Fruit fly (Drosophila melanogaster): ENCODE data around the gene eIF3e.

The eIF3e gene

DNA sequence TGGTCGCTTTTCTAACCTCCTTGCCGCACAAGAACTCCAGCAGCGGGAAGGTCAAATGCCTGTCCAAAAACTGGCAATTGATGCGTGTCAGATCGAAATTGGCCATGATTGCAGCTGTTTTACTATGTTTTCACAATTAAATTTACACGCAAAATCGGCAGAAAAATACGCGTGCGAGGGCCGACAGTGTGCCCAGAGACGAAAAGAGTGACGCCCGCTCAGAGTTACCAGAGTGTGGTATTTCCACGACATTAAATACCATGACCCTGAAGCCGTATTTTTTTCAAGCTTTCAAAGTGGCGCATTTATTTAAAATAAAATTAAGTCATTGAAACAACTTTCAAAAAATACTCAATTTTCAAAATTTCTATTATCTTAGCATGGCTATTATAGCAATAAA, at the start of gene eIF3e:
Gene eIF3e (minus strand): TSS at position 214 of the 400 bp plus-strand sequence.
- TF ChIP-seq Abd-B (GFP tag; optimal IDR thresholded peaks at IDR 0.05) (no peak), h (GFP tag; optimal IDR thresholded peaks at IDR 0.05) (no peak), Myc (optimal IDR thresholded peaks at IDR 0.05) (no peak), N (GFP tag; optimal IDR thresholded peaks at IDR 0.05) (no peak), Dfd (GFP tag; optimal IDR thresholded peaks at IDR 0.05) (no peak), Hnf4 (GFP tag; optimal IDR thresholded peaks at IDR 0.05) (no peak), lola (GFP tag; optimal IDR thresholded peaks at IDR 0.05) (no peak), pan (optimal IDR thresholded peaks at IDR 0.05) (no peak), GATAd (GFP tag; optimal IDR thresholded peaks at IDR 0.05) (no peak), dl (GFP tag; optimal IDR thresholded peaks at IDR 0.05; ENCODE audit: insufficient read depth in 1 of 2, partially characterized antibody in 2 of 2) (no peak), OdsH (GFP tag; optimal IDR thresholded peaks at IDR 0.05) (no peak)

DNA sequence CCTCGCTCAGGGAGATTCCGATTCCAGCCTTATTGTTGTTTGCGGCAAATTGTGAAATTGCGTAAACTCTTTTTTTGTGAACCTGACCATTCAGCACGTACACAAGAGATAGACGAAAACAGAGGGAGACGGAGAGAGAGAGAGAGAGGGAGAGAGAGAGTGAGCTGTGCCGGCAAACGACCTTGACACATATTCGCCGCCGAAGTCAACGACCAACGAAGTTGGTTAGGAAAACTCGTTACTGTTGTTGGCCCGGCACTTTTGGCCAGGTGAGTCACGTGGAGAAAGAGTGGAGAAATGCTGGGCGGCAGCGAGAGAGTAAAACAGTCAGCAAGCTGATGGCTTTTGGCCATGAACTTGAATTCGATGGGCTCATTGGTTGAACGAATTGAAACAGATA, 43.2 kb upstream of the eIF3e start:
- TF ChIP-seq GATAd (GFP tag; optimal IDR thresholded peaks at IDR 0.05) (no peak), br (GFP tag; optimal IDR thresholded peaks at IDR 0.05) (no peak), lola (GFP tag; optimal IDR thresholded peaks at IDR 0.05) (no peak), CG32264 (GFP tag; optimal IDR thresholded peaks at IDR 0.05) (no peak), Sp1 (GFP tag; optimal IDR thresholded peaks at IDR 0.05) (no peak), Jra (GFP tag; optimal IDR thresholded peaks at IDR 0.05) (no peak), Hr78 (GFP tag; optimal IDR thresholded peaks at IDR 0.05) (no peak), Mio (GFP tag; optimal IDR thresholded peaks at IDR 0.05) (no peak), dmrt93B (GFP tag; optimal IDR thresholded peaks at IDR 0.05) (no peak), ey (GFP tag; optimal IDR thresholded peaks at IDR 0.05) (no peak), N (GFP tag; optimal IDR thresholded peaks at IDR 0.05) (no peak), usp (GFP tag; optimal IDR thresholded peaks at IDR 0.05) (no peak), psq (GFP tag; optimal IDR thresholded peaks at IDR 0.05) (no peak), fru (GFP tag; optimal IDR thresholded peaks at IDR 0.05) (no peak), Myc (optimal IDR thresholded peaks at IDR 0.05) (no peak)

DNA sequence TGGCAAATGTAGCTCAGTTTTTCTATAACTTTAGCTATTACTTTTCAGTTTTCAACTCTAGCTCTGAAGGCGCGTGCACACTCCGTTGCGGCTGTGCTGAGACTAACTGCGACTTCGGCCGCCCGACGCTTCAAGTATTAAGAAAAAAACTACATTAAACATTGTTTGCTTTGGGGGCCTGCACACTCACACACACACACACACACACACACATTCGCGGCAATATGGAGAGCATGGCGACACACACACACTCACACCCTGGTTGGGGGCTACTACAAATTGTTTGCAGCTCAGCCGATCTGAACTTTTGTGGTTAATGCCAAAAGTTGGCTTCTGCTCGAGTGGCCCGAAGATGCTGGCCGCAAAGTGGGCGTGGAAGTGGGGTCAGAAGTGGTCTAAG, 42.2 kb upstream of the eIF3e start, which contains the start of gene CG13024:
Gene CG13024 (minus strand): TSS at position 108 of the 400 bp plus-strand sequence.
- TF ChIP-seq ey (GFP tag; optimal IDR thresholded peaks at IDR 0.05): no peak
- TF ChIP-seq HLH106 (tag; optimal IDR thresholded peaks at IDR 0.05): no peak
- no peak for TF ChIP-seq dl (GFP tag; optimal IDR thresholded peaks at IDR 0.05; ENCODE audit: insufficient read depth in 1 of 2, partially characterized antibody in 2 of 2)
- no peak for TF ChIP-seq h (GFP tag; optimal IDR thresholded peaks at IDR 0.05)
- TF ChIP-seq N (GFP tag; optimal IDR thresholded peaks at IDR 0.05): no peak
- TF ChIP-seq Jra (GFP tag; optimal IDR thresholded peaks at IDR 0.05): no peak
- no peak for TF ChIP-seq Dif (GFP tag; optimal IDR thresholded peaks at IDR 0.05; ENCODE audit: partially characterized antibody)
- no peak for TF ChIP-seq usp (GFP tag; optimal IDR thresholded peaks at IDR 0.05)
- TF ChIP-seq sage (GFP tag; optimal IDR thresholded peaks at IDR 0.05): no peak
- no peak for TF ChIP-seq GATAd (GFP tag; optimal IDR thresholded peaks at IDR 0.05)
- no peak for TF ChIP-seq psq (GFP tag; optimal IDR thresholded peaks at IDR 0.05)
- TF ChIP-seq jim (GFP tag; optimal IDR thresholded peaks at IDR 0.05): no peak
- TF ChIP-seq fru (GFP tag; optimal IDR thresholded peaks at IDR 0.05): no peak
- no peak for TF ChIP-seq Vsx2 (GFP tag; optimal IDR thresholded peaks at IDR 0.05; ENCODE audit: partially characterized antibody)

DNA sequence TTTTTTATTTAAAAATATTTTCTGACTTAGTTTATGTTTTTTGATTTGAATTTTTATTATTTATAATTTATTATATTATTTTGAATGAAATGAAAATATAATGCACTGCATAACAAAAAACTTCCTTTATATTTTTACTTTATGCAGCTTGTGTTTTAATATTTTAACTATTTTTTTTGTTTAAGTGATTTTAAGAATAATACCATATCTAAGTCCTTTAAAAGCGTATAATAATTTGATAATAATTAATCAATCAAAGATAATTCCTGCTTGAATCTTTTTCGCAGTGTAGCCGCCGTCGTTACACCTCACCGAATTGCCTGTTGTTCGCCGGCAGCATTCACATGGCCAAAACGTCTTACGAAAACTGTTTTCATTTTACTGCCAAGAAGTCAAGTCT, 38.5 kb upstream of the eIF3e start:
- TF ChIP-seq Rel (GFP tag; optimal IDR thresholded peaks at IDR 0.05) (no peak), Rel (tag; optimal IDR thresholded peaks at IDR 0.05) (no peak), OdsH (GFP tag; optimal IDR thresholded peaks at IDR 0.05) (no peak), lola (GFP tag; optimal IDR thresholded peaks at IDR 0.05) (no peak), fru (GFP tag; optimal IDR thresholded peaks at IDR 0.05) (no peak), rgr (GFP tag; optimal IDR thresholded peaks at IDR 0.05) (no peak), HLH106 (tag; optimal IDR thresholded peaks at IDR 0.05) (no peak)

DNA sequence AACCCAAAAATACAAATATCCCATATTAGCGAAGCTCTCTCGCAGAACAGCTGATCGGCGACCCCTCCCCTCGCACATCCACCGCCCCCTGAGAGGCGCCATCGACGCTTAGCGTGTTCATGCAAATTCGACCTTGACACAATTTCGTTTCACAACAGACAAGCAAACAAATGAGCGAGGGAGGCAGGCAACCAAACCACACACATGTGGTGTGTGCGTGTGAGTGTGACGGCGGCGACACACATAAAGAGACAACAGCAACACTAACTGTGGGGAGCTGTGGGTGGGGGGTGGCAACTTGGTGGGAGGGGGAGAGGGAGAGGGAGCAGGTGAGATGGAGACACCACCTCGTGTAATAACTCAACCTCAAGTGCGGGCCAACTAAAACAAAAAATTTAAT, 38.0 kb upstream of the eIF3e start:
- TF ChIP-seq br (GFP tag; optimal IDR thresholded peaks at IDR 0.05) (no peak), usp (GFP tag; optimal IDR thresholded peaks at IDR 0.05) (no peak), Dfd (GFP tag; optimal IDR thresholded peaks at IDR 0.05) (no peak), Hnf4 (GFP tag; optimal IDR thresholded peaks at IDR 0.05) (no peak), dmrt93B (GFP tag; optimal IDR thresholded peaks at IDR 0.05) (no peak), pan (optimal IDR thresholded peaks at IDR 0.05) (no peak), woc (GFP tag; optimal IDR thresholded peaks at IDR 0.05) (no peak), dl (GFP tag; optimal IDR thresholded peaks at IDR 0.05; ENCODE audit: insufficient read depth in 1 of 2, partially characterized antibody in 2 of 2) (no peak), GATAd (GFP tag; optimal IDR thresholded peaks at IDR 0.05) (no peak), brk (GFP tag; optimal IDR thresholded peaks at IDR 0.05) (no peak), CG32264 (GFP tag; optimal IDR thresholded peaks at IDR 0.05) (no peak), OdsH (GFP tag; optimal IDR thresholded peaks at IDR 0.05) (no peak), N (GFP tag; optimal IDR thresholded peaks at IDR 0.05) (no peak), Rel (GFP tag; optimal IDR thresholded peaks at IDR 0.05) (no peak), Rel (tag; optimal IDR thresholded peaks at IDR 0.05) (no peak), foxo (GFP tag; optimal IDR thresholded peaks at IDR 0.05) (no peak)

Data from whole organism, wandering third instar larva.